Worm (Caenorhabditis elegans) whole organism, late embryonic: ENCODE results near the gene W03F9.2.
A peak's percentile ranks its signal among the peaks of the same experiment; 100 is the strongest.

Source experiments
- F13H6.1 ChIP-seq: sonication (generic microtip); optimal IDR thresholded peaks from 2 replicates; lab custom pipeline; 2016; ENCODE audit warnings: missing genetic modification characterization, missing compliant biosample characterization
- K09A11.1 ChIP-seq: sonication (generic microtip); optimal IDR thresholded peaks from 2 replicates; lab custom pipeline; 2017; ENCODE audit warnings: antibody characterized with exemption, mild to moderate bottlenecking, missing genetic modification characterization, missing compliant biosample characterization; ENCODE audit not compliant: insufficient read depth
- ahr-1 ChIP-seq: sonication (generic microtip); optimal IDR thresholded peaks from 2 replicates; lab custom pipeline; 2016; ENCODE audit warnings: missing genetic modification characterization, missing compliant biosample characterization
- ama-1 ChIP-seq: fragments of 150-350 bp; optimal IDR thresholded peaks from 2 replicates; lab custom pipeline; 2014
- ceh-14 ChIP-seq: sonication (generic microtip); optimal IDR thresholded peaks from 2 replicates; lab custom pipeline; 2016; ENCODE audit warnings: missing genotype, missing genetic modification characterization, missing compliant biosample characterization
- ceh-19 ChIP-seq: fragments of 200-800 bp; sonication (Bioruptor generic); optimal IDR thresholded peaks from 2 replicates; lab custom pipeline; 2018; ENCODE audit warnings: mild to moderate bottlenecking, missing genetic modification characterization, missing compliant biosample characterization
- ceh-2 ChIP-seq: sonication (generic microtip); optimal IDR thresholded peaks from 2 replicates; lab custom pipeline; 2016; ENCODE audit warnings: missing genotype, missing genetic modification characterization, missing compliant biosample characterization
- ceh-30 ChIP-seq: fragments of 150-350 bp; optimal IDR thresholded peaks from 2 replicates; lab custom pipeline; 2014; ENCODE audit warnings: missing biosample characterization, missing genetic modification characterization
- ceh-31 ChIP-seq: sonication (generic microtip); optimal IDR thresholded peaks from 2 replicates; lab custom pipeline; 2016; ENCODE audit warnings: missing genetic modification characterization, missing compliant biosample characterization
- ceh-34 ChIP-seq: sonication (generic microtip); optimal IDR thresholded peaks from 2 replicates; lab custom pipeline; 2016; ENCODE audit warnings: mild to moderate bottlenecking, missing genetic modification characterization, missing compliant biosample characterization
- ceh-48 ChIP-seq: sonication (generic microtip); optimal IDR thresholded peaks from 2 replicates; lab custom pipeline; 2016; ENCODE audit warnings: missing genetic modification characterization, inconsistent platforms, missing compliant biosample characterization
- ceh-6 ChIP-seq: fragments of 200-800 bp; sonication (Bioruptor generic); optimal IDR thresholded peaks from 2 replicates; lab custom pipeline; 2018; ENCODE audit warnings: mild to moderate bottlenecking, missing genetic modification characterization, missing compliant biosample characterization
- ceh-9 ChIP-seq: sonication (generic microtip); optimal IDR thresholded peaks from 2 replicates; lab custom pipeline; 2016; ENCODE audit warnings: mild to moderate bottlenecking, missing genetic modification characterization, inconsistent platforms, missing compliant biosample characterization
- che-1 ChIP-seq: sonication (generic microtip); optimal IDR thresholded peaks from 2 replicates; lab custom pipeline; 2016; ENCODE audit warnings: mild to moderate bottlenecking, missing genetic modification characterization, missing compliant biosample characterization
- dve-1 ChIP-seq: sonication (generic microtip); optimal IDR thresholded peaks from 2 replicates; lab custom pipeline; 2017; ENCODE audit warnings: antibody characterized with exemption, mild to moderate bottlenecking, missing genetic modification characterization, missing compliant biosample characterization
- elt-2 ChIP-seq: sonication (generic microtip); optimal IDR thresholded peaks from 2 replicates; lab custom pipeline; 2016; ENCODE audit warnings: missing genetic modification reagents, missing genetic modification characterization, missing compliant biosample characterization
- ets-4 ChIP-seq: sonication (generic microtip); optimal IDR thresholded peaks from 2 replicates; lab custom pipeline; 2016; ENCODE audit warnings: missing genetic modification characterization, missing compliant biosample characterization
- fax-1 ChIP-seq: sonication (generic microtip); optimal IDR thresholded peaks from 2 replicates; lab custom pipeline; 2016; ENCODE audit warnings: missing genotype, missing genetic modification characterization, missing compliant biosample characterization
- hlh-15 ChIP-seq: sonication (generic microtip); optimal IDR thresholded peaks from 2 replicates; lab custom pipeline; 2016; ENCODE audit warnings: missing genetic modification characterization, missing compliant biosample characterization
- hlh-6 ChIP-seq: sonication (generic microtip); optimal IDR thresholded peaks from 2 replicates; lab custom pipeline; 2016; ENCODE audit warnings: missing genotype, missing genetic modification characterization, missing compliant biosample characterization
- hlh-8 ChIP-seq: sonication (generic microtip); optimal IDR thresholded peaks from 2 replicates; lab custom pipeline; 2016; ENCODE audit warnings: missing genotype, missing genetic modification characterization, missing compliant biosample characterization
- madf-2 ChIP-seq: sonication (generic microtip); optimal IDR thresholded peaks from 2 replicates; lab custom pipeline; 2017; ENCODE audit warnings: missing genetic modification characterization, missing compliant biosample characterization
- nfya-1 ChIP-seq: sonication (generic microtip); optimal IDR thresholded peaks from 2 replicates; lab custom pipeline; 2017; ENCODE audit warnings: missing genetic modification characterization, mild to moderate bottlenecking, missing compliant biosample characterization, antibody characterized with exemption, moderate library complexity
- nhr-232 ChIP-seq: sonication (generic microtip); optimal IDR thresholded peaks from 2 replicates; lab custom pipeline; 2016; ENCODE audit warnings: missing genetic modification characterization, missing compliant biosample characterization
- pag-3 ChIP-seq: sonication (generic microtip); optimal IDR thresholded peaks from 2 replicates; lab custom pipeline; 2016; ENCODE audit warnings: missing compliant biosample characterization, missing genetic modification characterization, borderline replicate concordance
- pat-9 ChIP-seq: fragments of 200-800 bp; sonication (Bioruptor generic); optimal IDR thresholded peaks from 2 replicates; lab custom pipeline; 2018; ENCODE audit warnings: mild to moderate bottlenecking, missing genetic modification characterization, moderate library complexity, missing compliant biosample characterization
- pha-2 ChIP-seq: sonication (generic microtip); optimal IDR thresholded peaks from 2 replicates; lab custom pipeline; 2017; ENCODE audit warnings: mild to moderate bottlenecking, missing genetic modification characterization, missing compliant biosample characterization
- pqm-1 ChIP-seq: sonication (generic microtip); optimal IDR thresholded peaks from 2 replicates; lab custom pipeline; 2016; ENCODE audit warnings: missing genetic modification characterization, missing compliant biosample characterization
- pros-1 ChIP-seq: fragments of 150-350 bp; optimal IDR thresholded peaks from 2 replicates; lab custom pipeline; 2014; ENCODE audit warnings: missing biosample characterization, missing genetic modification reagents, missing genetic modification characterization
- rnt-1 ChIP-seq: sonication (generic microtip); optimal IDR thresholded peaks from 2 replicates; lab custom pipeline; 2016; ENCODE audit warnings: missing genetic modification characterization, missing compliant biosample characterization
- sox-4 ChIP-seq: sonication (generic microtip); optimal IDR thresholded peaks from 2 replicates; lab custom pipeline; 2017; ENCODE audit warnings: mild to moderate bottlenecking, missing genetic modification characterization, inconsistent platforms, missing compliant biosample characterization
- tbx-2 ChIP-seq: sonication (generic microtip); optimal IDR thresholded peaks from 2 replicates; lab custom pipeline; 2016; ENCODE audit warnings: missing genetic modification characterization, missing compliant biosample characterization
- tbx-7 ChIP-seq: sonication (generic microtip); optimal IDR thresholded peaks from 2 replicates; lab custom pipeline; 2016; ENCODE audit warnings: missing genotype, missing genetic modification characterization, missing compliant biosample characterization
- unc-3 ChIP-seq, 2 experiments: fragments of 200-800 bp in 1 of 2; sonication (Bioruptor generic) in 1 of 2; sonication (generic microtip) in 1 of 2; conservative IDR thresholded peaks in 1 of 2; optimal IDR thresholded peaks in 1 of 2; 2 replicates each; pipeline versions ENCODE4 v1.3.6 to Lab custom; 2016 to 2022; ENCODE audit warnings: missing compliant biosample characterization in 2 of 2, missing genetic modification characterization in 2 of 2, missing genetic modification reagents in 1 of 2
- unc-42 ChIP-seq: sonication (generic microtip); optimal IDR thresholded peaks from 2 replicates; lab custom pipeline; 2016; ENCODE audit warnings: missing genotype, missing genetic modification characterization, missing compliant biosample characterization
- unc-86 ChIP-seq: sonication (generic microtip); optimal IDR thresholded peaks from 2 replicates; lab custom pipeline; 2016; ENCODE audit warnings: missing genetic modification characterization, missing compliant biosample characterization
- zip-5 ChIP-seq: sonication (generic microtip); optimal IDR thresholded peaks from 2 replicates; lab custom pipeline; 2016; ENCODE audit warnings: missing genetic modification characterization, missing compliant biosample characterization
- ztf-16 ChIP-seq: sonication (generic microtip); optimal IDR thresholded peaks from 2 replicates; lab custom pipeline; 2017; ENCODE audit warnings: missing genetic modification characterization, missing compliant biosample characterization

The W03F9.2 gene

ce11 chrV:127882-128281 is at the start of gene W03F9.2, which contains the start of gene sftb-2:
Gene W03F9.2 (minus strand): TSS chrV:128034.
Gene sftb-2 (plus strand): TSS chrV:128237.
- TF ChIP-seq ceh-34 (tag; lab: Kevin White, UChicago) (no peak), ceh-14 (tag; lab: Kevin White, UChicago) (no peak), ceh-19 (GFP tag; lab: Kevin White, UChicago) (no peak), pat-9 (no peak), tbx-2 (tag; lab: Kevin White, UChicago) (peak; percentile 12), ama-1 (lab: Kevin White, UChicago) (no peak), ceh-6 (GFP tag; lab: Kevin White, UChicago) (no peak), unc-42 (tag; lab: Kevin White, UChicago) (peak; percentile 82), rnt-1 (no peak), pag-3 (tag; lab: Kevin White, UChicago) (no peak), pha-2 (no peak), ceh-2 (tag; lab: Kevin White, UChicago) (no peak), pqm-1 (tag; lab: Kevin White, UChicago) (no peak), hlh-8 (tag; lab: Kevin White, UChicago) (no peak), nfya-1 (tag; lab: Kevin White, UChicago) (peak; percentile 17)

- TF ChIP-seq K09A11.1 (tag; lab: Kevin White, UChicago), result no peak
- no peak for TF ChIP-seq ets-4 (tag; lab: Kevin White, UChicago)
- TF ChIP-seq fax-1 (tag; lab: Kevin White, UChicago), result no peak
- no peak for TF ChIP-seq sox-4 (tag; lab: Kevin White, UChicago)
- TF ChIP-seq ceh-9 (tag; lab: Kevin White, UChicago), result no peak
- no peak for TF ChIP-seq zip-5 (tag; lab: Kevin White, UChicago)
- TF ChIP-seq pqm-1 (tag; lab: Kevin White, UChicago), result no peak
- TF ChIP-seq ceh-31 (tag; lab: Kevin White, UChicago), result no peak
- no peak for TF ChIP-seq pros-1 (tag; lab: Kevin White, UChicago)
- peak; percentile 39 for TF ChIP-seq nfya-1 (tag; lab: Kevin White, UChicago)
- TF ChIP-seq tbx-7 (tag; lab: Kevin White, UChicago), result no peak
- no peak for TF ChIP-seq che-1 (tag; lab: Kevin White, UChicago)
- no peak for TF ChIP-seq F13H6.1
- no peak for TF ChIP-seq hlh-6 (tag; lab: Kevin White, UChicago)
- TF ChIP-seq rnt-1, result no peak
- TF ChIP-seq hlh-15 (tag; lab: Kevin White, UChicago), result no peak
- TF ChIP-seq ceh-48, result no peak
- TF ChIP-seq unc-42 (tag; lab: Kevin White, UChicago), result peak; percentile 4
- no peak for TF ChIP-seq nhr-232
- TF ChIP-seq elt-2 (tag; lab: Kevin White, UChicago), result no peak
- TF ChIP-seq madf-2 (tag; lab: Kevin White, UChicago), result no peak
- peak; percentile 17 for TF ChIP-seq ztf-16 (tag; lab: Kevin White, UChicago)
- TF ChIP-seq ceh-30 (tag; lab: Kevin White, UChicago), result no peak
- TF ChIP-seq unc-3 (GFP tag; conservative IDR thresholded peaks at IDR 0.05; lab: Robert Waterston, UW), result no peak
- no peak for TF ChIP-seq unc-3 (tag; optimal IDR thresholded peaks at IDR 0.05; lab: Kevin White, UChicago)
- no peak for TF ChIP-seq dve-1 (tag; lab: Kevin White, UChicago)
- no peak for TF ChIP-seq unc-86 (tag; lab: Kevin White, UChicago)
- TF ChIP-seq, all 69 proteins: peak for 3
Measured at ce11 chrV:176870-177467, 49.1 kb upstream of the W03F9.2 start, which contains the start of gene cul-3. Gene cul-3 (plus strand): TSS chrV:177417.

- TF ChIP-seq nfya-1 (tag; lab: Kevin White, UChicago) (peak; percentile 73), pha-2 (no peak), ahr-1 (tag; lab: Kevin White, UChicago) (no peak), unc-3 (GFP tag; conservative IDR thresholded peaks at IDR 0.05; lab: Robert Waterston, UW) (no peak), unc-3 (tag; optimal IDR thresholded peaks at IDR 0.05; lab: Kevin White, UChicago) (no peak), zip-5 (tag; lab: Kevin White, UChicago) (no peak)
- TF ChIP-seq, all 69 proteins: peak for 1
Measured at ce11 chrV:174520-174919, 46.7 kb upstream of the W03F9.2 start.
